Fruit fly (Drosophila melanogaster): ENCODE measurements around the gene PK2-R2.

dm6 chr3R:13294461-13294860 lies 39.5 kb downstream of the PK2-R2 start, which contains the start of gene CG8773:
- no peak for TF ChIP-seq EcR (GFP tag; optimal IDR thresholded peaks at IDR 0.05)
- TF ChIP-seq psq (optimal IDR thresholded peaks at IDR 0.05): no peak
- no peak for TF ChIP-seq pan (optimal IDR thresholded peaks at IDR 0.05)
- TF ChIP-seq Dll (optimal IDR thresholded peaks at IDR 0.05): no peak
